Worm (Caenorhabditis elegans) whole organism, L4 larva: ENCODE measurements around the gene C28D4.18.
"Not testable (repeated sequence)": the region's sequence is repeated elsewhere in the genome, so short reads cannot be mapped to it uniquely, and the experiment has no call there.

Experiments used
- D1046.2 ChIP-seq: fragments of 200-800 bp; sonication (Bioruptor generic); IDR thresholded peaks from 2 replicates; pipeline ENCODE4 v1.3.6; 2022; ENCODE audit warnings: missing genetic modification characterization, missing compliant biosample characterization
- F37D6.2 ChIP-seq: sonication (generic microtip); optimal IDR thresholded peaks from 2 replicates; lab custom pipeline; 2016; ENCODE audit warnings: mild to moderate bottlenecking, missing genetic modification characterization, missing compliant biosample characterization
- F49E8.2 ChIP-seq: sonication (generic microtip); optimal IDR thresholded peaks from 2 replicates; lab custom pipeline; 2016; ENCODE audit warnings: missing compliant biosample characterization, mild to moderate bottlenecking, missing genetic modification characterization, borderline replicate concordance
- T20F7.1 ChIP-seq: fragments of 200-800 bp; sonication (Bioruptor generic); optimal IDR thresholded peaks from 2 replicates; lab custom pipeline; 2018; ENCODE audit warnings: mild to moderate bottlenecking, missing genetic modification characterization, missing compliant biosample characterization
- Y48G9A.11 ChIP-seq: fragments of 200-800 bp; sonication (Bioruptor generic); IDR thresholded peaks from 2 replicates; pipeline ENCODE4 v1.3.6; 2022; ENCODE audit warnings: missing genetic modification reagents, missing genetic modification characterization, missing compliant biosample characterization
- aha-1 ChIP-seq: fragments of 150-350 bp; peaks from one replicate; lab custom pipeline; 2014; ENCODE audit warnings: missing biosample characterization, missing genetic modification characterization
- aly-2 ChIP-seq: sonication (generic microtip); optimal IDR thresholded peaks from 2 replicates; lab custom pipeline; 2018; ENCODE audit warnings: missing biosample characterization, missing genetic modification characterization
- ama-1 ChIP-seq: fragments of 150-350 bp; optimal IDR thresholded peaks from 2 replicates; lab custom pipeline; 2014; ENCODE audit warnings: inconsistent platforms, mixed read lengths
- arid-1 ChIP-seq: fragments of 200-800 bp; sonication (Bioruptor generic); conservative IDR thresholded peaks from 2 replicates; pipeline ENCODE4 v1.3.6; 2022; ENCODE audit warnings: missing genetic modification reagents, missing genetic modification characterization, missing compliant biosample characterization
- ceh-20 ChIP-seq: fragments of 200-800 bp; sonication (Bioruptor generic); IDR thresholded peaks from 2 replicates; pipeline ENCODE4 v1.3.6; 2022; ENCODE audit warnings: missing genetic modification reagents, missing genetic modification characterization, missing compliant biosample characterization
- ceh-28 ChIP-seq: fragments of 150-350 bp; optimal IDR thresholded peaks from 2 replicates; lab custom pipeline; 2014; ENCODE audit warnings: missing biosample characterization, missing genetic modification reagents, missing genetic modification characterization
- ceh-62 ChIP-seq: sonication (generic microtip); optimal IDR thresholded peaks from 2 replicates; lab custom pipeline; 2017; ENCODE audit warnings: missing biosample characterization, missing genetic modification characterization
- ces-1 ChIP-seq: fragments of 150-350 bp; sonication (generic microtip); optimal IDR thresholded peaks from 4 replicates; lab custom pipeline; 2014; ENCODE audit warnings: missing biosample characterization, missing genetic modification reagents, missing genetic modification characterization
- daf-12 ChIP-seq: fragments of 150-350 bp; optimal IDR thresholded peaks from 2 replicates; lab custom pipeline; 2014; ENCODE audit warnings: missing biosample characterization, missing genetic modification reagents, missing genetic modification characterization
- daf-16 ChIP-seq, 3 experiments: sonication (generic microtip); optimal IDR thresholded peaks; 2 replicates each; lab custom pipeline; 2016 to 2017; ENCODE audit warnings: missing genetic modification characterization in 3 of 3, missing genetic modification reagents in 3 of 3, mild to moderate bottlenecking in 2 of 3, missing compliant biosample characterization in 2 of 3, missing biosample characterization in 1 of 3, moderate library complexity in 1 of 3
- dmd-6 ChIP-seq: fragments of 200-800 bp; sonication (Bioruptor generic); IDR thresholded peaks from 2 replicates; pipeline ENCODE4 v1.3.6; 2022; ENCODE audit warnings: missing genetic modification reagents, missing genetic modification characterization, missing compliant biosample characterization
- dmd-8 ChIP-seq: fragments of 200-800 bp; sonication (Bioruptor generic); IDR thresholded peaks from 2 replicates; pipeline ENCODE4 v1.3.6; 2022; ENCODE audit warnings: missing genetic modification characterization, missing compliant biosample characterization
- dmd-9 ChIP-seq: fragments of 200-800 bp; sonication (Bioruptor generic); IDR thresholded peaks from 2 replicates; pipeline ENCODE4 v1.3.6; 2022; ENCODE audit warnings: missing genetic modification reagents, missing genetic modification characterization, missing compliant biosample characterization
- dpl-1 ChIP-seq: fragments of 150-350 bp; optimal IDR thresholded peaks from 2 replicates; lab custom pipeline; 2014; ENCODE audit warnings: missing biosample characterization, missing genetic modification reagents, missing genetic modification characterization
- duxl-1 ChIP-seq: sonication (generic microtip); optimal IDR thresholded peaks from 2 replicates; lab custom pipeline; 2016; ENCODE audit warnings: mild to moderate bottlenecking, missing genetic modification characterization, moderate library complexity, missing compliant biosample characterization; ENCODE audit not compliant: poor library complexity
- hlh-11 ChIP-seq: fragments of 200-800 bp; sonication (Bioruptor generic); optimal IDR thresholded peaks from 2 replicates; lab custom pipeline; 2018; ENCODE audit warnings: mild to moderate bottlenecking, missing genetic modification characterization, missing compliant biosample characterization
- hlh-30 ChIP-seq: sonication (generic microtip); optimal IDR thresholded peaks from 2 replicates; lab custom pipeline; 2017; ENCODE audit warnings: antibody characterized with exemption, mild to moderate bottlenecking, missing genetic modification characterization, missing compliant biosample characterization; ENCODE audit not compliant: insufficient read depth
- lin-15B ChIP-seq: fragments of 150-350 bp; sonication (generic microtip); optimal IDR thresholded peaks from 3 replicates; lab custom pipeline; 2014; ENCODE audit warnings: missing biosample characterization, missing genetic modification characterization
- madf-9 ChIP-seq: fragments of 200-800 bp; sonication (Bioruptor generic); conservative IDR thresholded peaks from 2 replicates; pipeline ENCODE4 v1.3.6; 2022; ENCODE audit warnings: missing genetic modification reagents, missing genetic modification characterization, missing compliant biosample characterization
- mes-2 ChIP-seq: sonication (generic microtip); optimal IDR thresholded peaks from 2 replicates; lab custom pipeline; 2016; ENCODE audit warnings: missing genotype, mild to moderate bottlenecking, missing genetic modification characterization, missing compliant biosample characterization; ENCODE audit not compliant: poor library complexity, severe bottlenecking
- nhr-10 ChIP-seq: fragments of 150-350 bp; optimal IDR thresholded peaks from 2 replicates; lab custom pipeline; 2014; ENCODE audit warnings: missing biosample characterization, missing genetic modification characterization
- nhr-11 ChIP-seq: fragments of 150-350 bp; optimal IDR thresholded peaks from 2 replicates; lab custom pipeline; 2014; ENCODE audit warnings: missing biosample characterization, missing genetic modification characterization
- pqm-1 ChIP-seq: sonication (generic microtip); optimal IDR thresholded peaks from 2 replicates; lab custom pipeline; 2017; ENCODE audit warnings: missing biosample characterization, missing genetic modification characterization
- snpc-1.2 ChIP-seq: fragments of 200-800 bp; sonication (Bioruptor generic); IDR thresholded peaks from 2 replicates; pipeline ENCODE4 v1.3.6; 2022; ENCODE audit warnings: missing genetic modification reagents, missing genetic modification characterization, missing compliant biosample characterization
- spr-1 ChIP-seq: sonication (generic microtip); optimal IDR thresholded peaks from 2 replicates; lab custom pipeline; 2016; ENCODE audit warnings: mild to moderate bottlenecking, missing genetic modification characterization, missing compliant biosample characterization
- spr-3 ChIP-seq: fragments of 200-800 bp; sonication (Bioruptor generic); optimal IDR thresholded peaks from 2 replicates; lab custom pipeline; 2018; ENCODE audit warnings: mild to moderate bottlenecking, missing genetic modification characterization, missing compliant biosample characterization
- unc-130 ChIP-seq: sonication (generic microtip); optimal IDR thresholded peaks from 2 replicates; lab custom pipeline; 2016; ENCODE audit warnings: missing genetic modification reagents, missing genetic modification characterization, missing compliant biosample characterization
- unc-62 ChIP-seq, 3 experiments: fragments of 150-350 bp in 1 of 3; sonication (generic microtip); optimal IDR thresholded peaks in 2 of 3; peaks in 1 of 3; 1 replicate in 1 of 3; 2 replicates in 2 of 3; lab custom pipeline; 2014 to 2017; ENCODE audit warnings: missing biosample characterization in 3 of 3, missing genetic modification characterization in 3 of 3, missing genetic modification reagents in 3 of 3, missing genotype in 1 of 3

C28D4.18 gene

ce11 chrIV:9682514-9682913, 42.6 kb upstream of the C28D4.18 start, which contains the start of gene ins-7 (continued):
- TF ChIP-seq hlh-30 (tag; lab: Kevin White, UChicago), result no peak
- no peak for TF ChIP-seq aha-1 (tag; lab: Kevin White, UChicago)
- no peak for TF ChIP-seq dmd-9 (GFP tag; lab: Robert Waterston, UW)
- peak; percentile 64 for TF ChIP-seq pqm-1 (tag; lab: Kevin White, UChicago)

ce11 chrIV:9683433-9683832, 41.6 kb upstream of the C28D4.18 start, which contains the start of the genes htas-1 and ZK1251.3:
htas-1 (minus strand) TSS chrIV:9683533.
ZK1251.3 (plus strand) TSS chrIV:9683658.
- no peak for TF ChIP-seq Y48G9A.11
- TF ChIP-seq aly-2, result no peak
- TF ChIP-seq T20F7.1 (GFP tag; lab: Kevin White, UChicago), result no peak
- TF ChIP-seq ceh-28 (tag; lab: Kevin White, UChicago), result no peak
- TF ChIP-seq dpl-1 (GFP tag; lab: Kevin White, UChicago), result no peak
- no peak for TF ChIP-seq mes-2
- TF ChIP-seq daf-12, result no peak
- no peak for TF ChIP-seq dmd-6 (GFP tag; lab: Robert Waterston, UW)
- no peak for TF ChIP-seq daf-16 (GFP tag; optimal IDR thresholded peaks at IDR 0.05; lab: Kevin White, UChicago)
- no peak for TF ChIP-seq daf-16 (tag; optimal IDR thresholded peaks at IDR 0.05; lab: Kevin White, UChicago)
- TF ChIP-seq spr-3, result no peak
- TF ChIP-seq nhr-11 (tag; lab: Kevin White, UChicago), result no peak
- no peak for TF ChIP-seq arid-1 (GFP tag; lab: Robert Waterston, UW)
- TF ChIP-seq hlh-30 (tag; lab: Kevin White, UChicago), result no peak
- no peak for TF ChIP-seq ceh-62

ce11 chrIV:9688715-9689114, 36.4 kb upstream of the C28D4.18 start, which contains the start of gene msp-76:
msp-76 (plus strand) TSS chrIV:9689015.
- not testable (repeated sequence) for TF ChIP-seq lin-15B (tag; lab: Kevin White, UChicago); snpc-1.2 (GFP tag; lab: Robert Waterston, UW); F49E8.2 (tag; lab: Kevin White, UChicago)
- TF ChIP-seq, all 104 proteins: peak for 0; not testable (repeated sequence) for 104

ce11 chrIV:9690644-9691043, 34.4 kb upstream of the C28D4.18 start, which contains the start of gene sdz-36:
sdz-36 (plus strand) TSS chrIV:9690944.
- TF ChIP-seq arid-1 (GFP tag; lab: Robert Waterston, UW) (no peak), hlh-11 (tag; lab: Kevin White, UChicago) (no peak)
- TF ChIP-seq, all 104 proteins: peak for 0

ce11 chrIV:9692874-9693273, 32.2 kb upstream of the C28D4.18 start, which contains the start of gene twk-9:
twk-9 (plus strand) TSS chrIV:9693174.
- no peak for TF ChIP-seq duxl-1 (tag; lab: Kevin White, UChicago)
- no peak for TF ChIP-seq unc-130 (GFP tag; lab: Kevin White, UChicago)
- no peak for TF ChIP-seq ama-1
- no peak for TF ChIP-seq nhr-10
- TF ChIP-seq dmd-8 (GFP tag; lab: Robert Waterston, UW), result no peak
- no peak for TF ChIP-seq madf-9
- TF ChIP-seq D1046.2 (GFP tag; lab: Robert Waterston, UW), result no peak
- no peak for TF ChIP-seq ces-1 (GFP tag; lab: Kevin White, UChicago)

- TF ChIP-seq unc-62 (GFP tag; optimal IDR thresholded peaks at IDR 0.05 in 1 of 2; lab: Kevin White, UChicago) (peak in 1 of 2 experiments; percentile 99), unc-62 (tag; optimal IDR thresholded peaks at IDR 0.05; lab: Kevin White, UChicago) (no peak), aha-1 (tag; lab: Kevin White, UChicago) (peak; percentile 1), ceh-20 (GFP tag; lab: Robert Waterston, UW) (no peak), F37D6.2 (tag; lab: Kevin White, UChicago) (no peak), aly-2 (no peak), spr-1 (tag; lab: Kevin White, UChicago) (no peak)
- TF ChIP-seq, all 104 proteins: peak for 2
Observed at ce11 chrIV:9696513-9696912, 28.6 kb upstream of the C28D4.18 start.
